Fruit fly (Drosophila melanogaster) whole organism, prepupa: ENCODE results near the gene Cpr64Ad.

ENCODE experiments used
- CG10631 ChIP-seq: fragments of 200-800 bp; sonication (Bioruptor generic); optimal IDR thresholded peaks from 2 replicates; lab custom pipeline; 2016; ENCODE audit warnings: missing biosample characterization, missing genetic modification characterization
- CG11294 ChIP-seq: fragments of 200-800 bp; sonication (Bioruptor generic); IDR thresholded peaks from 2 replicates; pipeline ENCODE4 v1.3.6; 2022; ENCODE audit warnings: missing biosample characterization, missing genetic modification characterization
- CG11762 ChIP-seq: fragments of 200-800 bp; sonication (Bioruptor generic); optimal IDR thresholded peaks from 3 replicates; lab custom pipeline; 2016; ENCODE audit warnings: missing biosample characterization, missing genetic modification characterization; ENCODE audit not compliant: insufficient read depth
- CG11902 ChIP-seq: fragments of 200-800 bp; sonication (Bioruptor generic); optimal IDR thresholded peaks from 3 replicates; lab custom pipeline; 2016; ENCODE audit warnings: missing biosample characterization, missing genetic modification characterization
- CG15336 ChIP-seq: fragments of 200-800 bp; sonication (Bioruptor generic); IDR thresholded peaks from 2 replicates; pipeline ENCODE4 v1.3.6; 2022; ENCODE audit warnings: missing biosample characterization, missing genetic modification characterization
- CG1621 ChIP-seq: fragments of 200-800 bp; sonication (Bioruptor generic); optimal IDR thresholded peaks from 3 replicates; lab custom pipeline; 2018; ENCODE audit warnings: missing biosample characterization, mild to moderate bottlenecking, missing genetic modification characterization
- CG16779 ChIP-seq: fragments of 200-800 bp; sonication (Bioruptor generic); optimal IDR thresholded peaks from 3 replicates; lab custom pipeline; 2017; ENCODE audit warnings: missing biosample characterization, mild to moderate bottlenecking, missing genetic modification characterization
- CG3032 ChIP-seq: fragments of 200-800 bp; optimal IDR thresholded peaks from 2 replicates; lab custom pipeline; 2019; ENCODE audit warnings: missing biosample characterization, mild to moderate bottlenecking, missing genetic modification characterization, moderate library complexity
- CG31627 ChIP-seq: fragments of 200-800 bp; sonication (Bioruptor generic); optimal IDR thresholded peaks from 3 replicates; lab custom pipeline; 2016; ENCODE audit warnings: missing biosample characterization, missing genetic modification characterization
- CG32006 ChIP-seq: fragments of 200-800 bp; sonication (Bioruptor generic); optimal IDR thresholded peaks from 3 replicates; lab custom pipeline; 2017; ENCODE audit warnings: missing biosample characterization, mild to moderate bottlenecking, missing genetic modification characterization
- CG3919 ChIP-seq: fragments of 200-800 bp; sonication (Bioruptor generic); optimal IDR thresholded peaks from 3 replicates; lab custom pipeline; 2016; ENCODE audit warnings: missing biosample characterization, missing genetic modification characterization
- CG4318 ChIP-seq: fragments of 200-800 bp; sonication (Bioruptor generic); optimal IDR thresholded peaks from 3 replicates; lab custom pipeline; 2017; ENCODE audit warnings: missing biosample characterization, mild to moderate bottlenecking, missing genetic modification characterization
- CG6163 ChIP-seq: fragments of 200-800 bp; sonication (Bioruptor generic); IDR thresholded peaks from 3 replicates; pipeline ENCODE4 v1.3.6; 2022; ENCODE audit warnings: missing biosample characterization, missing genetic modification characterization
- CG6276 ChIP-seq: fragments of 200-800 bp; sonication (Bioruptor generic); optimal IDR thresholded peaks from 2 replicates; lab custom pipeline; 2017; ENCODE audit warnings: missing biosample characterization, mild to moderate bottlenecking, missing genetic modification characterization
- CG6792 ChIP-seq: fragments of 200-800 bp; sonication (Bioruptor generic); optimal IDR thresholded peaks from 3 replicates; lab custom pipeline; 2016; ENCODE audit warnings: missing biosample characterization, missing genetic modification characterization
- CG6808 ChIP-seq: fragments of 200-800 bp; sonication (Bioruptor generic); optimal IDR thresholded peaks from 3 replicates; lab custom pipeline; 2017; ENCODE audit warnings: missing biosample characterization, missing genetic modification characterization, mild to moderate bottlenecking, moderate library complexity, missing genetic modification reagents
- CG6854 ChIP-seq: fragments of 200-800 bp; sonication (Bioruptor generic); optimal IDR thresholded peaks from 2 replicates; lab custom pipeline; 2017; ENCODE audit warnings: missing biosample characterization, mild to moderate bottlenecking, missing genetic modification characterization
- CG7368 ChIP-seq: fragments of 200-800 bp; sonication (Bioruptor generic); optimal IDR thresholded peaks from 3 replicates; lab custom pipeline; 2016; ENCODE audit warnings: missing biosample characterization, missing genetic modification characterization
- CG8119 ChIP-seq: fragments of 200-800 bp; sonication (Bioruptor generic); IDR thresholded peaks from 3 replicates; pipeline ENCODE4 v1.3.6; 2022; ENCODE audit warnings: missing biosample characterization, missing genetic modification characterization
- CG8319 ChIP-seq: fragments of 200-800 bp; sonication (Bioruptor generic); optimal IDR thresholded peaks from 3 replicates; lab custom pipeline; 2016; ENCODE audit warnings: missing biosample characterization, missing genetic modification characterization
- CG9139 ChIP-seq: fragments of 200-800 bp; sonication (Bioruptor generic); optimal IDR thresholded peaks from 3 replicates; lab custom pipeline; 2017; ENCODE audit warnings: missing biosample characterization, mild to moderate bottlenecking, missing genetic modification characterization
- Eip75B ChIP-seq: fragments of 200-800 bp; sonication (Bioruptor generic); optimal IDR thresholded peaks from 3 replicates; lab custom pipeline; 2016; ENCODE audit warnings: missing biosample characterization, missing genetic modification characterization
- Ets21C ChIP-seq: fragments of 200-800 bp; sonication (Bioruptor generic); optimal IDR thresholded peaks from 3 replicates; lab custom pipeline; 2016; ENCODE audit warnings: missing biosample characterization, missing genetic modification characterization
- Gug ChIP-seq: fragments of 200-800 bp; sonication (Bioruptor generic); IDR thresholded peaks from 2 replicates; pipeline ENCODE4 v1.3.6; 2022; ENCODE audit warnings: missing biosample characterization, missing genetic modification characterization
- Hr4 ChIP-seq: fragments of 200-800 bp; sonication (Bioruptor generic); optimal IDR thresholded peaks from 3 replicates; lab custom pipeline; 2016; ENCODE audit warnings: missing biosample characterization, missing genetic modification characterization
- Lpt ChIP-seq: fragments of 200-800 bp; sonication (Bioruptor generic); optimal IDR thresholded peaks from 3 replicates; lab custom pipeline; 2016; ENCODE audit warnings: missing biosample characterization, missing genetic modification characterization
- Met ChIP-seq: fragments of 200-800 bp; sonication (Bioruptor generic); optimal IDR thresholded peaks from 3 replicates; lab custom pipeline; 2016; ENCODE audit warnings: missing biosample characterization, missing genetic modification characterization
- OdsH ChIP-seq: fragments of 200-800 bp; sonication (Bioruptor generic); optimal IDR thresholded peaks from 3 replicates; lab custom pipeline; 2016; ENCODE audit warnings: missing biosample characterization, missing genetic modification characterization
- Sox102F ChIP-seq: fragments of 200-800 bp; sonication (Bioruptor generic); optimal IDR thresholded peaks from 2 replicates; lab custom pipeline; 2016; ENCODE audit warnings: missing biosample characterization, mild to moderate bottlenecking, missing genetic modification characterization
- Sox14 ChIP-seq: fragments of 200-800 bp; sonication (Bioruptor generic); optimal IDR thresholded peaks from 3 replicates; lab custom pipeline; 2016; ENCODE audit warnings: missing biosample characterization, missing genetic modification characterization
- Sox15 ChIP-seq: fragments of 200-800 bp; sonication (Bioruptor generic); optimal IDR thresholded peaks from 3 replicates; lab custom pipeline; 2016; ENCODE audit warnings: missing biosample characterization, missing genetic modification characterization
- achi ChIP-seq: fragments of 200-800 bp; sonication (Bioruptor generic); optimal IDR thresholded peaks from 3 replicates; lab custom pipeline; 2016; ENCODE audit warnings: missing biosample characterization, missing genetic modification characterization
- acj6 ChIP-seq: fragments of 200-800 bp; sonication (Bioruptor generic); optimal IDR thresholded peaks from 3 replicates; lab custom pipeline; 2016; ENCODE audit warnings: missing biosample characterization, missing genetic modification characterization
- cyc ChIP-seq: fragments of 200-800 bp; sonication (Bioruptor generic); optimal IDR thresholded peaks from 3 replicates; lab custom pipeline; 2016; ENCODE audit warnings: missing biosample characterization, missing genetic modification characterization
- dac ChIP-seq: fragments of 200-800 bp; sonication (Bioruptor generic); optimal IDR thresholded peaks from 2 replicates; lab custom pipeline; 2017; ENCODE audit warnings: missing biosample characterization, mild to moderate bottlenecking, missing genetic modification characterization
- esn ChIP-seq: fragments of 200-800 bp; sonication (Bioruptor generic); optimal IDR thresholded peaks from 2 replicates; lab custom pipeline; 2016; ENCODE audit warnings: missing biosample characterization, mild to moderate bottlenecking, missing genetic modification characterization, moderate library complexity
- fd59A ChIP-seq: fragments of 200-800 bp; sonication (Bioruptor generic); optimal IDR thresholded peaks from 2 replicates; lab custom pipeline; 2017; ENCODE audit warnings: missing biosample characterization, mild to moderate bottlenecking, missing genetic modification characterization, missing genetic modification reagents
- fd85E ChIP-seq: fragments of 200-800 bp; sonication (Bioruptor generic); optimal IDR thresholded peaks from 3 replicates; lab custom pipeline; 2016; ENCODE audit warnings: missing biosample characterization, missing genetic modification characterization
- lz ChIP-seq: fragments of 200-800 bp; sonication (Bioruptor generic); optimal IDR thresholded peaks from 3 replicates; lab custom pipeline; 2016; ENCODE audit warnings: missing biosample characterization, missing genetic modification characterization
- pdm3 ChIP-seq: fragments of 200-800 bp; sonication (Bioruptor generic); optimal IDR thresholded peaks from 3 replicates; lab custom pipeline; 2016; ENCODE audit warnings: missing biosample characterization, missing genetic modification characterization
- salr ChIP-seq, 2 experiments: fragments of 200-800 bp; sonication (Bioruptor generic); optimal IDR thresholded peaks; 3 replicates each; lab custom pipeline; 2016 to 2018; ENCODE audit warnings: missing biosample characterization in 2 of 2, missing genetic modification characterization in 2 of 2, mild to moderate bottlenecking in 1 of 2
- spab ChIP-seq: fragments of 200-800 bp; sonication (Bioruptor generic); optimal IDR thresholded peaks from 2 replicates; lab custom pipeline; 2017; ENCODE audit warnings: missing biosample characterization, mild to moderate bottlenecking, missing genetic modification characterization, missing genetic modification reagents
- ss ChIP-seq, 2 experiments: fragments of 200-800 bp; sonication (Bioruptor generic); optimal IDR thresholded peaks; 2 replicates in 1 of 2; 3 replicates in 1 of 2; lab custom pipeline; 2017 to 2018; ENCODE audit warnings: mild to moderate bottlenecking in 2 of 2, missing biosample characterization in 2 of 2, missing genetic modification characterization in 2 of 2, moderate library complexity in 1 of 2
- svp ChIP-seq: fragments of 200-800 bp; sonication (Bioruptor generic); peaks from one replicate; lab custom pipeline; 2016; ENCODE audit warnings: missing biosample characterization, missing genetic modification characterization
- topi ChIP-seq: fragments of 200-800 bp; sonication (Bioruptor generic); optimal IDR thresholded peaks from 3 replicates; lab custom pipeline; 2016; ENCODE audit warnings: missing biosample characterization, missing genetic modification characterization

The Cpr64Ad gene

dm6 chr3L:4184563-4184962 is 30.6 kb upstream of the Cpr64Ad start, which contains the start of gene Teh3:
TSS of gene Teh3 (minus strand) at chr3L:4184663.
- TF ChIP-seq Ets21C (GFP tag; lab: Kevin White, UChicago) (no peak), CG11762 (GFP tag; lab: Kevin White, UChicago) (no peak), CG6792 (GFP tag; lab: Kevin White, UChicago) (no peak), CG3032 (tag; lab: Kevin White, UChicago) (no peak), Eip75B (no peak), esn (GFP tag; lab: Kevin White, UChicago) (no peak), CG11902 (no peak), CG3919 (GFP tag; lab: Kevin White, UChicago) (no peak), lz (GFP tag; lab: Kevin White, UChicago) (no peak), pdm3 (GFP tag; lab: Kevin White, UChicago) (no peak), svp (GFP tag; lab: Kevin White, UChicago) (no peak), CG6276 (GFP tag; lab: Kevin White, UChicago) (no peak), topi (GFP tag; lab: Kevin White, UChicago) (no peak), salr (GFP tag; optimal IDR thresholded peaks at IDR 0.05; lab: Kevin White, UChicago) (no peak), CG8119 (GFP tag; lab: Robert Waterston, UW) (no peak), CG9139 (GFP tag; lab: Kevin White, UChicago) (no peak), Sox15 (GFP tag; lab: Kevin White, UChicago) (no peak)
- TF ChIP-seq, all 60 proteins: peak for 0

dm6 chr3L:4185259-4185658 is 29.9 kb upstream of the Cpr64Ad start:
- TF ChIP-seq CG16779 (tag; lab: Kevin White, UChicago) (peak; percentile 6), CG3032 (tag; lab: Kevin White, UChicago) (no peak), Met (GFP tag; lab: Kevin White, UChicago) (no peak), CG9139 (GFP tag; lab: Kevin White, UChicago) (no peak), OdsH (no peak), dac (GFP tag; lab: Kevin White, UChicago) (no peak), CG6276 (GFP tag; lab: Kevin White, UChicago) (no peak)

dm6 chr3L:4186659-4187058 is 28.5 kb upstream of the Cpr64Ad start, which contains the start of gene VhaM9.7-c:
TSS of gene VhaM9.7-c (minus strand) at chr3L:4186865.
- peak; percentile 30 for TF ChIP-seq achi
- no peak for TF ChIP-seq Ets21C (GFP tag; lab: Kevin White, UChicago)
- no peak for TF ChIP-seq CG4318 (GFP tag; lab: Kevin White, UChicago)
- TF ChIP-seq CG15336, result no peak
- TF ChIP-seq esn (GFP tag; lab: Kevin White, UChicago), result peak; percentile 55
- peak; percentile 58 for TF ChIP-seq topi (GFP tag; lab: Kevin White, UChicago)
- no peak for TF ChIP-seq acj6 (GFP tag; lab: Kevin White, UChicago)
- peak; percentile 17 for TF ChIP-seq CG6792 (GFP tag; lab: Kevin White, UChicago)
- no peak for TF ChIP-seq dac (GFP tag; lab: Kevin White, UChicago)
- TF ChIP-seq CG6854, result no peak
- no peak for TF ChIP-seq CG9139 (GFP tag; lab: Kevin White, UChicago)
- TF ChIP-seq Lpt (GFP tag; lab: Kevin White, UChicago), result no peak
- TF ChIP-seq OdsH, result no peak
- peak; percentile 60 for TF ChIP-seq CG31627 (GFP tag; lab: Kevin White, UChicago)
- TF ChIP-seq CG10631 (GFP tag; lab: Kevin White, UChicago), result no peak
- TF ChIP-seq CG7368 (GFP tag; lab: Kevin White, UChicago), result no peak
- 0 out of 3 replicates have a peak, but pooled peaks have one; percentile 15 for TF ChIP-seq CG8119 (GFP tag; lab: Robert Waterston, UW)
- no peak for TF ChIP-seq spab (GFP tag; lab: Kevin White, UChicago)
- TF ChIP-seq Sox14 (GFP tag; lab: Kevin White, UChicago), result peak; percentile 52
- TF ChIP-seq Eip75B, result peak; percentile 7
- TF ChIP-seq CG6163 (GFP tag; lab: Robert Waterston, UW), result no peak
- TF ChIP-seq CG32006 (GFP tag; lab: Kevin White, UChicago), result no peak
- TF ChIP-seq Gug, result no peak
- peak; percentile 41 for TF ChIP-seq CG3919 (GFP tag; lab: Kevin White, UChicago)
- TF ChIP-seq fd85E (GFP tag; lab: Kevin White, UChicago), result no peak
- no peak for TF ChIP-seq CG1621
- TF ChIP-seq svp (GFP tag; lab: Kevin White, UChicago), result no peak
- TF ChIP-seq CG8319 (GFP tag; lab: Kevin White, UChicago), result no peak
- TF ChIP-seq CG11294, result no peak
- no peak for TF ChIP-seq CG6808 (GFP tag; lab: Kevin White, UChicago)
- TF ChIP-seq CG11762 (GFP tag; lab: Kevin White, UChicago), result no peak
- peak; percentile 39 for TF ChIP-seq Sox102F (GFP tag; lab: Kevin White, UChicago)
- peak; percentile 53 for TF ChIP-seq cyc (GFP tag; lab: Kevin White, UChicago)
- TF ChIP-seq CG6276 (GFP tag; lab: Kevin White, UChicago), result no peak
- TF ChIP-seq CG3032 (tag; lab: Kevin White, UChicago), result no peak
- TF ChIP-seq Sox15 (GFP tag; lab: Kevin White, UChicago), result no peak
- TF ChIP-seq ss (GFP tag; optimal IDR thresholded peaks at IDR 0.05; lab: Kevin White, UChicago), result no peak
- TF ChIP-seq Hr4, result no peak
- peak; percentile 40 for TF ChIP-seq pdm3 (GFP tag; lab: Kevin White, UChicago)
- no peak for TF ChIP-seq fd59A (GFP tag; lab: Kevin White, UChicago)
